Worm (Caenorhabditis elegans): Measurements from ENCODE around the gene str-46.

The str-46 gene

ce11 chrV:2857842-2858241, 41.9 kb downstream of the str-46 start, which contains the start of gene srj-55:
TSS of gene srj-55 (minus strand) at chrV:2857942.
- TF ChIP-seq mes-2 (tag; optimal IDR thresholded peaks at IDR 0.05; ENCODE audit: poor library complexity, severe bottlenecking) (no peak), mdl-1 (tag; optimal IDR thresholded peaks at IDR 0.05) (no peak)

DNA sequence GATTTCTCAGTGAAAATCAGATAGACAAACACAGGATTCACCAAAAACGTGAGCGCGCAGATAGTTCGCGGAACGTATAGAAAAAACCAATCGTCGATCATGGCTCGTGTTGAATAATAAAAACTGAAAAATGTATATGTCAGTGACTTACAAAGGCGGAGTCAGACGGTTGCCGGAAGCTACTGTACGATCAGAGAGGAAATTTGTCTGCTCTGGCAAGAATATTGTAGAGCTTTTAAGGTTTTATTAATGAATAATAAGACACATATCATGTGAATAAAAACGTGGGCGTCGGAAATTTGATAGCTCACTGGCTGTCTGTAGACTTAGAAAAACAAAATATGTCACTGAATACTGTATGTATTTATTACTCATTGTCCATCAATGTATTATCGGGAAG, 44.3 kb downstream of the str-46 start, which contains the start of gene srj-57:
srj-57 (minus strand) TSS at position 101 of the 400 bp plus-strand sequence.
- TF ChIP-seq daf-16 (GFP tag; optimal IDR thresholded peaks at IDR 0.05) (no peak), daf-16 (tag; optimal IDR thresholded peaks at IDR 0.05) (no peak), daf-19 (GFP tag; conservative IDR thresholded peaks at IDR 0.05) (no peak), unc-130 (GFP tag; optimal IDR thresholded peaks at IDR 0.05) (no peak), mxl-3 (GFP tag; optimal IDR thresholded peaks at IDR 0.05) (no peak), ZK337.2 (GFP tag; IDR thresholded peaks at IDR 0.05) (no peak), dmd-6 (GFP tag; IDR thresholded peaks at IDR 0.05) (no peak), dmd-9 (GFP tag; IDR thresholded peaks at IDR 0.05) (no peak), ceh-28 (tag; optimal IDR thresholded peaks at IDR 0.05) (no peak), Y105C5A.15 (GFP tag; IDR thresholded peaks at IDR 0.05) (no peak), F37D6.2 (tag; optimal IDR thresholded peaks at IDR 0.05) (no peak), mes-2 (tag; optimal IDR thresholded peaks at IDR 0.05; ENCODE audit: poor library complexity, severe bottlenecking) (no peak), nhr-10 (tag; optimal IDR thresholded peaks at IDR 0.05) (no peak), aly-2 (tag; optimal IDR thresholded peaks at IDR 0.05) (no peak), vab-7 (GFP tag; IDR thresholded peaks at IDR 0.05) (no peak), dve-1 (tag; optimal IDR thresholded peaks at IDR 0.05; ENCODE audit: insufficient read depth) (no peak), set-16 (GFP tag; IDR thresholded peaks at IDR 0.05) (no peak), snpc-4 (tag; optimal IDR thresholded peaks at IDR 0.05) (no peak), T26A8.4 (GFP tag; IDR thresholded peaks at IDR 0.05) (no peak)

- TF ChIP-seq aly-2 (tag; optimal IDR thresholded peaks at IDR 0.05): no peak
- TF ChIP-seq arid-1 (GFP tag; conservative IDR thresholded peaks at IDR 0.05): no peak
- no peak for TF ChIP-seq zfp-2 (tag; optimal IDR thresholded peaks at IDR 0.05)
- peak; percentile 84 for TF ChIP-seq nhr-28 (tag; optimal IDR thresholded peaks at IDR 0.05)
- TF ChIP-seq unc-130 (GFP tag; optimal IDR thresholded peaks at IDR 0.05): no peak
- TF ChIP-seq tra-1 (GFP tag; IDR thresholded peaks at IDR 0.05): no peak
- TF ChIP-seq vab-7 (GFP tag; IDR thresholded peaks at IDR 0.05): no peak
- TF ChIP-seq dmd-6 (GFP tag; IDR thresholded peaks at IDR 0.05): peak; percentile 90
- no peak for TF ChIP-seq lin-29 (GFP tag; IDR thresholded peaks at IDR 0.05)
- no peak for TF ChIP-seq attf-4 (tag; optimal IDR thresholded peaks at IDR 0.05)
- no peak for TF ChIP-seq nhr-6 (tag; optimal IDR thresholded peaks at IDR 0.05)
- TF ChIP-seq fos-1 (tag; optimal IDR thresholded peaks at IDR 0.05): no peak
- TF ChIP-seq ctbp-1 (GFP tag; IDR thresholded peaks at IDR 0.05): no peak
- no peak for TF ChIP-seq R02D3.7 (tag; optimal IDR thresholded peaks at IDR 0.05)
- TF ChIP-seq ztf-7 (tag; optimal IDR thresholded peaks at IDR 0.05): no peak
- no peak for TF ChIP-seq ama-1 (optimal IDR thresholded peaks at IDR 0.05)
- no peak for TF ChIP-seq T26A8.4 (GFP tag; IDR thresholded peaks at IDR 0.05)
- no peak for TF ChIP-seq daf-16 (GFP tag; optimal IDR thresholded peaks at IDR 0.05)
- peak; percentile 45 for TF ChIP-seq daf-16 (tag; optimal IDR thresholded peaks at IDR 0.05)
- TF ChIP-seq php-3 (GFP tag; IDR thresholded peaks at IDR 0.05): peak; percentile 70
- no peak for TF ChIP-seq aha-1 (tag)
- TF ChIP-seq ceh-28 (tag; optimal IDR thresholded peaks at IDR 0.05): no peak
- no peak for TF ChIP-seq nhr-11 (tag; optimal IDR thresholded peaks at IDR 0.05)
- no peak for TF ChIP-seq F37D6.2 (tag; optimal IDR thresholded peaks at IDR 0.05)
- TF ChIP-seq gei-8 (GFP tag; optimal IDR thresholded peaks at IDR 0.05): no peak
- TF ChIP-seq ces-1 (GFP tag; optimal IDR thresholded peaks at IDR 0.05): no peak
- no peak for TF ChIP-seq nhr-111 (GFP tag; optimal IDR thresholded peaks at IDR 0.05)
- TF ChIP-seq saeg-2 (GFP tag; IDR thresholded peaks at IDR 0.05): no peak
- TF ChIP-seq F44E2.7 (GFP tag; IDR thresholded peaks at IDR 0.05): no peak
- TF ChIP-seq ceh-62 (tag; optimal IDR thresholded peaks at IDR 0.05): no peak
- TF ChIP-seq D1046.2 (GFP tag; IDR thresholded peaks at IDR 0.05): no peak
- TF ChIP-seq unc-62 (GFP tag; optimal IDR thresholded peaks at IDR 0.05 in 1 of 2): no peak
- no peak for TF ChIP-seq unc-62 (tag; optimal IDR thresholded peaks at IDR 0.05)
- no peak for TF ChIP-seq nhr-10 (tag; optimal IDR thresholded peaks at IDR 0.05)
- TF ChIP-seq lin-15B (tag; optimal IDR thresholded peaks at IDR 0.05): no peak
- TF ChIP-seq mep-1 (tag; optimal IDR thresholded peaks at IDR 0.05): no peak
- peak; percentile 43 for TF ChIP-seq pqm-1 (tag; optimal IDR thresholded peaks at IDR 0.05)
- no peak for TF ChIP-seq spr-1 (tag; optimal IDR thresholded peaks at IDR 0.05)
These were observed 50.7 kb downstream of the str-46 start, which contains the start of gene ugt-53 for ce11 chrV:2849071-2849470. TSS of gene ugt-53 (plus strand) at chrV:2849343.

All from whole organism, L4 larva.